Worm (Caenorhabditis elegans) whole organism, L3 larva: ENCODE data around the gene F40A3.2.

Source experiments
- R02D3.7 ChIP-seq: fragments of 150-350 bp; optimal IDR thresholded peaks from 2 replicates; lab custom pipeline; 2014; ENCODE audit warnings: missing biosample characterization, missing genetic modification characterization
- ZK546.5 ChIP-seq: sonication (generic microtip); optimal IDR thresholded peaks from 2 replicates; lab custom pipeline; 2017; ENCODE audit warnings: missing biosample characterization, missing genetic modification characterization
- aly-2 ChIP-seq: fragments of 150-350 bp; optimal IDR thresholded peaks from 2 replicates; lab custom pipeline; 2014; ENCODE audit warnings: missing biosample characterization, missing genetic modification characterization
- ama-1 ChIP-seq: fragments of 150-350 bp; optimal IDR thresholded peaks from 2 replicates; lab custom pipeline; 2018
- ceh-16 ChIP-seq: sonication (generic microtip); optimal IDR thresholded peaks from 2 replicates; lab custom pipeline; 2017; ENCODE audit warnings: missing biosample characterization, missing genetic modification characterization
- ceh-28 ChIP-seq: fragments of 150-350 bp; optimal IDR thresholded peaks from 2 replicates; lab custom pipeline; 2014; ENCODE audit warnings: missing biosample characterization, missing genetic modification reagents, missing genetic modification characterization
- ceh-9 ChIP-seq: sonication (generic microtip); optimal IDR thresholded peaks from 2 replicates; lab custom pipeline; 2018; ENCODE audit warnings: missing biosample characterization, missing genetic modification characterization
- daf-12 ChIP-seq: fragments of 150-350 bp; optimal IDR thresholded peaks from 2 replicates; lab custom pipeline; 2014; ENCODE audit warnings: missing biosample characterization, missing genetic modification reagents, missing genetic modification characterization
- egl-27 ChIP-seq: sonication (generic microtip); optimal IDR thresholded peaks from 4 replicates; lab custom pipeline; 2017; ENCODE audit warnings: missing biosample characterization, missing genetic modification reagents, missing genetic modification characterization
- elt-1 ChIP-seq: fragments of 150-350 bp; optimal IDR thresholded peaks from 2 replicates; lab custom pipeline; 2014; ENCODE audit warnings: missing biosample characterization, missing genetic modification characterization
- elt-2 ChIP-seq: sonication (generic microtip); optimal IDR thresholded peaks from 2 replicates; lab custom pipeline; 2016; ENCODE audit warnings: missing genetic modification reagents, mild to moderate bottlenecking, missing genetic modification characterization, missing compliant biosample characterization
- eor-1 ChIP-seq, 2 experiments: fragments of 150-350 bp; optimal IDR thresholded peaks; 2 replicates each; lab custom pipeline; 2014 to 2018; ENCODE audit warnings: missing biosample characterization in 2 of 2, missing genetic modification characterization in 2 of 2
- fkh-10 ChIP-seq: sonication (generic microtip); optimal IDR thresholded peaks from 2 replicates; lab custom pipeline; 2017; ENCODE audit warnings: missing biosample characterization, missing genetic modification reagents, missing genetic modification characterization
- fkh-2 ChIP-seq: fragments of 150-350 bp; optimal IDR thresholded peaks from 2 replicates; lab custom pipeline; 2014; ENCODE audit warnings: missing biosample characterization, missing genetic modification reagents, missing genetic modification characterization
- fos-1 ChIP-seq: fragments of 150-350 bp; optimal IDR thresholded peaks from 2 replicates; lab custom pipeline; 2014; ENCODE audit warnings: missing biosample characterization, missing genetic modification characterization
- hmg-11 ChIP-seq: sonication (generic microtip); optimal IDR thresholded peaks from 2 replicates; lab custom pipeline; 2016; ENCODE audit warnings: missing genetic modification characterization, missing compliant biosample characterization
- jun-1 ChIP-seq: fragments of 150-350 bp; optimal IDR thresholded peaks from 2 replicates; lab custom pipeline; 2014; ENCODE audit warnings: missing biosample characterization, missing genetic modification reagents, missing genetic modification characterization
- lin-15B ChIP-seq: fragments of 150-350 bp; optimal IDR thresholded peaks from 2 replicates; lab custom pipeline; 2014; ENCODE audit warnings: missing biosample characterization, missing genetic modification characterization
- lin-39 ChIP-seq: fragments of 150-350 bp; optimal IDR thresholded peaks from 2 replicates; lab custom pipeline; 2018; ENCODE audit warnings: missing biosample characterization, missing genetic modification reagents, missing genetic modification characterization
- lsy-12 ChIP-seq: sonication (generic microtip); optimal IDR thresholded peaks from 2 replicates; lab custom pipeline; 2016; ENCODE audit warnings: mild to moderate bottlenecking, missing genetic modification characterization, missing compliant biosample characterization
- mdl-1 ChIP-seq: fragments of 150-350 bp; optimal IDR thresholded peaks from 2 replicates; lab custom pipeline; 2014; ENCODE audit warnings: missing biosample characterization, missing genetic modification characterization
- mml-1 ChIP-seq: fragments of 150-350 bp; sonication (generic microtip); optimal IDR thresholded peaks from 3 replicates; lab custom pipeline; 2014; ENCODE audit warnings: missing biosample characterization, missing genetic modification characterization
- nfya-1 ChIP-seq: sonication (generic microtip); optimal IDR thresholded peaks from 2 replicates; lab custom pipeline; 2017; ENCODE audit warnings: missing genetic modification characterization, mild to moderate bottlenecking, missing compliant biosample characterization, antibody characterized with exemption, moderate library complexity; ENCODE audit not compliant: insufficient read depth
- nhr-12 ChIP-seq: fragments of 150-350 bp; optimal IDR thresholded peaks from 2 replicates; lab custom pipeline; 2014; ENCODE audit warnings: missing biosample characterization, missing genetic modification characterization
- nhr-23 ChIP-seq: fragments of 150-350 bp; optimal IDR thresholded peaks from 2 replicates; lab custom pipeline; 2014; ENCODE audit warnings: missing biosample characterization, missing genetic modification reagents, missing genetic modification characterization
- nhr-25 ChIP-seq: sonication (generic microtip); optimal IDR thresholded peaks from 2 replicates; lab custom pipeline; 2017; ENCODE audit warnings: missing biosample characterization, missing genetic modification characterization
- nhr-28 ChIP-seq: fragments of 150-350 bp; optimal IDR thresholded peaks from 2 replicates; lab custom pipeline; 2014; ENCODE audit warnings: missing biosample characterization, missing genetic modification characterization
- nhr-43 ChIP-seq: sonication (generic microtip); optimal IDR thresholded peaks from 2 replicates; lab custom pipeline; 2016; ENCODE audit warnings: mild to moderate bottlenecking, missing genetic modification characterization, missing compliant biosample characterization; ENCODE audit not compliant: poor library complexity, severe bottlenecking
- nhr-67 ChIP-seq: fragments of 150-350 bp; optimal IDR thresholded peaks from 2 replicates; lab custom pipeline; 2014; ENCODE audit warnings: missing biosample characterization, missing genetic modification characterization
- nhr-76 ChIP-seq: fragments of 150-350 bp; sonication (generic microtip); optimal IDR thresholded peaks from 5 replicates; lab custom pipeline; 2014; ENCODE audit warnings: missing biosample characterization, missing genetic modification characterization
- nhr-77 ChIP-seq: fragments of 150-350 bp; optimal IDR thresholded peaks from 2 replicates; lab custom pipeline; 2014; ENCODE audit warnings: missing biosample characterization, missing genetic modification characterization
- pha-4 ChIP-seq: fragments of 150-350 bp; optimal IDR thresholded peaks from 2 replicates; lab custom pipeline; 2014; ENCODE audit warnings: missing biosample characterization, missing genetic modification reagents, missing genetic modification characterization
- pqm-1 ChIP-seq: fragments of 150-350 bp; optimal IDR thresholded peaks from 2 replicates; lab custom pipeline; 2017; ENCODE audit warnings: missing biosample characterization, missing genetic modification characterization, inconsistent platforms
- sea-2 ChIP-seq: fragments of 150-350 bp; sonication (generic microtip); optimal IDR thresholded peaks from 4 replicates; lab custom pipeline; 2014; ENCODE audit warnings: missing biosample characterization, missing genetic modification reagents, missing genetic modification characterization
- skn-1 ChIP-seq: fragments of 150-350 bp; optimal IDR thresholded peaks from 2 replicates; lab custom pipeline; 2014; ENCODE audit warnings: missing biosample characterization, missing genetic modification characterization
- snpc-4 ChIP-seq: fragments of 150-350 bp; optimal IDR thresholded peaks from 2 replicates; lab custom pipeline; 2014; ENCODE audit warnings: missing biosample characterization, missing genetic modification characterization
- tbx-2 ChIP-seq: sonication (generic microtip); optimal IDR thresholded peaks from 2 replicates; lab custom pipeline; 2016; ENCODE audit warnings: mild to moderate bottlenecking, missing genetic modification characterization, missing compliant biosample characterization
- unc-39 ChIP-seq: sonication (generic microtip); optimal IDR thresholded peaks from 4 replicates; lab custom pipeline; 2017; ENCODE audit warnings: missing biosample characterization, missing genetic modification characterization
- zag-1 ChIP-seq: fragments of 150-350 bp; optimal IDR thresholded peaks from 2 replicates; lab custom pipeline; 2014; ENCODE audit warnings: missing biosample characterization, missing genetic modification characterization
- ztf-11 ChIP-seq: fragments of 150-350 bp; optimal IDR thresholded peaks from 2 replicates; lab custom pipeline; 2014; ENCODE audit warnings: missing biosample characterization, missing genetic modification characterization
- ztf-4 ChIP-seq: fragments of 150-350 bp; optimal IDR thresholded peaks from 2 replicates; lab custom pipeline; 2014; ENCODE audit warnings: missing biosample characterization, missing genetic modification characterization

F40A3.2 gene

DNA sequence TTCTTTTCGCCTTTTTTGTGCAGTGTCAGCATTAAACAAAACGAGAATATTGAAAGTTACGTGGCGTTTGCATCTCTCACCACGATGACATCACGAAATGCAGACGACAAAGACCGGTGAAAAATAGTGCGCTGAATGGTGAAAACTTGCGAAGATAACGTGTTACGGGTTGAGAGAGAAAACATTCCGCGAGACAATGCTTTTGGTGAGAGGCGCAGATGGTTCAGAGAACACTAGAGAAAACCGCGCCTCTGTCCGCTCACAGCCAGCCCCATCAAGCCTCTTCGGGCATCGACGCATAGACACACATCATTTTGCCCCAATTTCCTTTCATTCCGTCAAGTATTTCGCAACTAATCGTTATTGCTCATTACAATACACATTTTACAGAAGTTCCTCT lies 24.1 kb upstream of the F40A3.2 start, which contains the start of the genes C37C3.9 and C37C3.18 (continued):
- TF ChIP-seq ZK546.5 (no peak), fkh-10 (GFP tag; lab: Kevin White, UChicago) (peak; percentile 44), hmg-11 (peak; percentile 87), nhr-77 (tag; lab: Kevin White, UChicago) (no peak), ceh-28 (peak; percentile 71), mml-1 (tag; lab: Kevin White, UChicago) (no peak), nhr-12 (tag; lab: Kevin White, UChicago) (no peak), daf-12 (no peak), mdl-1 (tag; lab: Kevin White, UChicago) (no peak), lin-39 (tag; lab: Kevin White, UChicago) (peak; percentile 80), ama-1 (no peak), ceh-16 (tag; lab: Kevin White, UChicago) (no peak), nhr-43 (peak; percentile 50), elt-2 (peak; percentile 68), snpc-4 (tag; lab: Kevin White, UChicago) (peak; percentile 90), lsy-12 (tag; lab: Kevin White, UChicago) (peak; percentile 39), jun-1 (tag; lab: Kevin White, UChicago) (peak; percentile 85), aly-2 (tag; lab: Kevin White, UChicago) (no peak), skn-1 (tag; lab: Kevin White, UChicago) (peak; percentile 93), nhr-67 (tag; lab: Kevin White, UChicago) (no peak), nhr-23 (tag; lab: Kevin White, UChicago) (peak; percentile 75), nfya-1 (tag; lab: Kevin White, UChicago) (peak; percentile 80)
- TF ChIP-seq, all 47 proteins: peak for 23

DNA sequence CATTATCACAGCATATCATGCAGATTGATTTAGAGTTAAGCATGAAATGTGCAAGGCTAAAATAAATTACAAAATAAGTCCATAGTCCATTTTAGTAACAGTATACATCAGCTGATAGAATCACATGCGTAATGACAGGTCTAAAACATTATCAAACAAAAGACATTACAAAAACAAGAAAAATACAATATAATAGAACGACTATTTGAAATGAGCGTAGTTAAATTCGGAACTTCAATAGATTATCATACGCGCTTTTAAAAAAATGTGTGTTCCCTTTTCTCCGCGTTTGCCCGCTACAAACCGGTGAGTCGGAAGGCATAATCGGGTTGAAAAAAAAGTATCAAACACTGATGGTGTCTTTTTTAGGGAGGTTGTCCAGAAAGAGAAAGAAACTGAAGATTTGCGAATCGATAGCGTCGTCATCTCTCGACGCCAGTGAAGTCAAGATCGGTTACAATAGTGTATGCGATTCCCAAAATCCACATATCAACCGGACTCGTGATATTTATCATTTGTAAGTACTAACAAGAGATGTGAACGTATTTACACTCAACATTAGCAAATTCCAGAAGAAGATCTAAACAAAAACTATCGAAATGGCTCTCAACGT lies 23.2 kb upstream of the F40A3.2 start, which contains the start of gene C37C3.2:
Gene C37C3.2, plus strand, starts transcription at position 563 of the 613 bp plus-strand sequence.
- no peak for TF ChIP-seq ztf-11 (tag; lab: Kevin White, UChicago)
- peak; percentile 15 for TF ChIP-seq ama-1
- TF ChIP-seq sea-2 (GFP tag; lab: Kevin White, UChicago): no peak
- peak; percentile 39 for TF ChIP-seq pha-4 (tag; lab: Kevin White, UChicago)
- no peak for TF ChIP-seq unc-39 (tag; lab: Kevin White, UChicago)
- peak; percentile 6 for TF ChIP-seq elt-2
- no peak for TF ChIP-seq ceh-16 (tag; lab: Kevin White, UChicago)
- TF ChIP-seq egl-27 (tag; lab: Kevin White, UChicago): no peak
- TF ChIP-seq aly-2 (tag; lab: Kevin White, UChicago): no peak

DNA sequence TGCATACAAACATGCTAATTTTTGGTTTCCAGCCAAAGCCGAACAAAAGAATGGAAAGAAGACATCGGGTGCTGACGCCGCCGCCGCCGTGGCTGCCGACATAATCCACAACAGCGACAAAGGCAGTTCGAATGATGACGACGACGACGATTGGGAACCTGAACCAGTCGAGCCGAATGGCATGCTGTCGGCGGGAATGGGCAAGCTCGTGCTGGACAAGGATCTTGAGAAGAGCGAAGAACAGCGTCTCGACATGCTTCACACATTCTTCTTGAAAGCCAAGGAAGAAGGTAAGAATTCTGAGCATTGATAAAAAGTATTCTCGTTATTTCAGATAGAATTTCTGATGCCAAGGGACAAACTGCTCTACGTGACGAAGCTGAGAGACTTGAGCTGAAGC lies 22.1 kb upstream of the F40A3.2 start:
- TF ChIP-seq elt-1 (tag; lab: Kevin White, UChicago) (no peak), lin-15B (tag; lab: Kevin White, UChicago) (no peak), unc-39 (tag; lab: Kevin White, UChicago) (no peak), pha-4 (tag; lab: Kevin White, UChicago) (no peak), lsy-12 (tag; lab: Kevin White, UChicago) (no peak), nhr-67 (tag; lab: Kevin White, UChicago) (no peak), lin-39 (tag; lab: Kevin White, UChicago) (no peak), fos-1 (tag; lab: Kevin White, UChicago) (no peak), ztf-4 (tag; lab: Kevin White, UChicago) (no peak), pqm-1 (tag; lab: Kevin White, UChicago) (no peak), ceh-9 (tag; lab: Kevin White, UChicago) (no peak)

DNA sequence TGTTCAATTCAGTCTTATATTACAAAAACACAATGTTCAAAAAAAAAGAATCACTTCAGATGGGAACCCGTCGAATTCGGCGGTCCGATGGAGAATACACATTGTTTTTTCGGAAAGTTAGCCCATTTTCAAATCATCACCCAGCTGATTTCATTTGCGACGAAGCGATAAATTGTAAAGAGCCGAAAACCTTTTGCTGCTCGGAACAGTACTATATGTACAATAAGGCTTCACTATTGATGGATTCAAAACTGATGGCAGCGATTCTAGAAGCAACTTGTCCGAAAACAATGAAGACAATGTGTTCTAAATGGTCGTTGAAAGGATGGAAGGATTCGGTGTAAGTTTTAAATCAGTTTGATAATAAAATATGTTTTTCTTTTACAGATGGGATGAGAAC lies 20.8 kb upstream of the F40A3.2 start, which contains the start of gene C37C3.1:
Gene C37C3.1, plus strand, starts transcription at position 33 of the 400 bp plus-strand sequence.
- peak; percentile 74 for TF ChIP-seq ama-1
- no peak for TF ChIP-seq eor-1 (tag; optimal IDR thresholded peaks at IDR 0.05; lab: Kevin White, UChicago)
- TF ChIP-seq daf-12: no peak
- peak; percentile 15 for TF ChIP-seq nhr-77 (tag; lab: Kevin White, UChicago)
- TF ChIP-seq aly-2 (tag; lab: Kevin White, UChicago): peak; percentile 67
- no peak for TF ChIP-seq pqm-1 (tag; lab: Kevin White, UChicago)
- TF ChIP-seq mdl-1 (tag; lab: Kevin White, UChicago): no peak
- TF ChIP-seq nhr-23 (tag; lab: Kevin White, UChicago): peak; percentile 35
- TF ChIP-seq elt-2: peak; percentile 33
- TF ChIP-seq R02D3.7: no peak
- TF ChIP-seq nhr-43: peak; percentile 56
- TF ChIP-seq nhr-28: no peak
- no peak for TF ChIP-seq zag-1 (tag; lab: Kevin White, UChicago)
- peak; percentile 48 for TF ChIP-seq ceh-28
- TF ChIP-seq tbx-2 (tag; lab: Kevin White, UChicago): peak; percentile 13
- no peak for TF ChIP-seq fkh-2 (tag; lab: Kevin White, UChicago)
- no peak for TF ChIP-seq nhr-76 (tag; lab: Kevin White, UChicago)
- TF ChIP-seq lsy-12 (tag; lab: Kevin White, UChicago): peak; percentile 29
- TF ChIP-seq nhr-25: peak; percentile 16
